Worm (Caenorhabditis elegans) whole organism, mixed stage, embryonic: Measurements from ENCODE around the gene rap-2.
"Not testable (repeated sequence)": the region's sequence is repeated elsewhere in the genome, so short reads cannot be mapped to it uniquely, and the experiment has no call there.

Source experiments
- M03D4.4 ChIP-seq: sonication (generic microtip); optimal IDR thresholded peaks from 2 replicates; lab custom pipeline; 2017; ENCODE audit warnings: mild to moderate bottlenecking, missing genetic modification characterization, missing compliant biosample characterization
- bed-3 ChIP-seq: fragments of 200-800 bp; sonication (Bioruptor generic); optimal IDR thresholded peaks from 3 replicates; lab custom pipeline; 2018; ENCODE audit warnings: mild to moderate bottlenecking, missing genetic modification characterization, moderate library complexity, missing compliant biosample characterization
- blmp-1 ChIP-seq: fragments of 150-350 bp; optimal IDR thresholded peaks from 2 replicates; lab custom pipeline; 2014; ENCODE audit warnings: missing biosample characterization, missing genetic modification characterization
- ceh-39 ChIP-seq: fragments of 150-350 bp; optimal IDR thresholded peaks from 2 replicates; lab custom pipeline; 2014; ENCODE audit warnings: missing biosample characterization, missing genetic modification characterization
- ceh-43 ChIP-seq: fragments of 200-800 bp; sonication (Bioruptor generic); optimal IDR thresholded peaks from 2 replicates; lab custom pipeline; 2018; ENCODE audit warnings: mild to moderate bottlenecking, missing genetic modification characterization, moderate library complexity, missing compliant biosample characterization
- ceh-83 ChIP-seq: fragments of 200-800 bp; sonication (Bioruptor generic); optimal IDR thresholded peaks from 2 replicates; lab custom pipeline; 2018; ENCODE audit warnings: mild to moderate bottlenecking, missing genetic modification characterization, missing compliant biosample characterization
- ces-1 ChIP-seq: fragments of 150-350 bp; optimal IDR thresholded peaks from 2 replicates; lab custom pipeline; 2014; ENCODE audit warnings: missing biosample characterization, missing genetic modification reagents, missing genetic modification characterization
- drap-1 ChIP-seq: fragments of 200-800 bp; sonication (Bioruptor generic); optimal IDR thresholded peaks from 3 replicates; lab custom pipeline; 2018; ENCODE audit warnings: mild to moderate bottlenecking, missing genetic modification characterization, missing compliant biosample characterization
- elt-1 ChIP-seq: sonication (generic microtip); optimal IDR thresholded peaks from 2 replicates; lab custom pipeline; 2017; ENCODE audit warnings: missing genetic modification characterization, mild to moderate bottlenecking, missing compliant biosample characterization, antibody characterized with exemption, moderate library complexity, borderline replicate concordance; ENCODE audit not compliant: insufficient read depth
- elt-3 ChIP-seq: fragments of 150-350 bp; optimal IDR thresholded peaks from 2 replicates; lab custom pipeline; 2014; ENCODE audit warnings: missing biosample characterization, missing genetic modification characterization
- flh-1 ChIP-seq: fragments of 200-800 bp; sonication (Bioruptor generic); optimal IDR thresholded peaks from 2 replicates; lab custom pipeline; 2018; ENCODE audit warnings: mild to moderate bottlenecking, missing genetic modification characterization, moderate library complexity, missing compliant biosample characterization
- ham-2 ChIP-seq: fragments of 200-800 bp; sonication (Bioruptor generic); optimal IDR thresholded peaks from 2 replicates; lab custom pipeline; 2018; ENCODE audit warnings: mild to moderate bottlenecking, missing genetic modification characterization, missing compliant biosample characterization
- hlh-1 ChIP-seq: fragments of 150-350 bp; optimal IDR thresholded peaks from 2 replicates; lab custom pipeline; 2014; ENCODE audit warnings: missing biosample characterization, missing genetic modification reagents, missing genetic modification characterization
- lin-13 ChIP-seq: fragments of 150-350 bp; optimal IDR thresholded peaks from 2 replicates; lab custom pipeline; 2014; ENCODE audit warnings: missing biosample characterization, missing genetic modification characterization
- lin-32 ChIP-seq: fragments of 200-800 bp; sonication (Bioruptor generic); optimal IDR thresholded peaks from 2 replicates; lab custom pipeline; 2018; ENCODE audit warnings: mild to moderate bottlenecking, missing genetic modification characterization, missing compliant biosample characterization
- lsy-2 ChIP-seq: fragments of 150-350 bp; optimal IDR thresholded peaks from 2 replicates; lab custom pipeline; 2014; ENCODE audit warnings: missing biosample characterization, missing genetic modification characterization
- mep-1 ChIP-seq: fragments of 150-350 bp; optimal IDR thresholded peaks from 2 replicates; lab custom pipeline; 2017; ENCODE audit warnings: missing biosample characterization, missing genetic modification reagents, missing genetic modification characterization, inconsistent platforms
- mls-2 ChIP-seq: sonication (generic microtip); optimal IDR thresholded peaks from 2 replicates; lab custom pipeline; 2016; ENCODE audit warnings: mild to moderate bottlenecking, missing genetic modification characterization, moderate library complexity, missing compliant biosample characterization
- nhr-12 ChIP-seq: fragments of 150-350 bp; optimal IDR thresholded peaks from 2 replicates; lab custom pipeline; 2014; ENCODE audit warnings: missing biosample characterization, missing genetic modification characterization
- nhr-2 ChIP-seq: fragments of 150-350 bp; optimal IDR thresholded peaks from 2 replicates; lab custom pipeline; 2014; ENCODE audit warnings: missing biosample characterization, missing genetic modification characterization
- nhr-237 ChIP-seq: fragments of 150-350 bp; optimal IDR thresholded peaks from 2 replicates; lab custom pipeline; 2014; ENCODE audit warnings: missing biosample characterization, missing genetic modification characterization
- nhr-28 ChIP-seq: fragments of 150-350 bp; optimal IDR thresholded peaks from 2 replicates; lab custom pipeline; 2014; ENCODE audit warnings: missing biosample characterization, missing genetic modification characterization
- nhr-76 ChIP-seq: sonication (generic microtip); optimal IDR thresholded peaks from 2 replicates; lab custom pipeline; 2017; ENCODE audit warnings: missing biosample characterization, missing genetic modification characterization
- pha-4 ChIP-seq: fragments of 150-350 bp; optimal IDR thresholded peaks from 2 replicates; lab custom pipeline; 2018; ENCODE audit warnings: missing biosample characterization, missing genetic modification reagents, missing genetic modification characterization
- sem-2 ChIP-seq: fragments of 200-800 bp; sonication (Bioruptor generic); optimal IDR thresholded peaks from 2 replicates; lab custom pipeline; 2018; ENCODE audit warnings: mild to moderate bottlenecking, missing genetic modification characterization, missing compliant biosample characterization
- sptf-1 ChIP-seq: sonication (generic microtip); optimal IDR thresholded peaks from 2 replicates; lab custom pipeline; 2017; ENCODE audit warnings: mild to moderate bottlenecking, missing genetic modification characterization, moderate library complexity, missing compliant biosample characterization
- unc-39 ChIP-seq: fragments of 150-350 bp; optimal IDR thresholded peaks from 2 replicates; lab custom pipeline; 2014; ENCODE audit warnings: missing biosample characterization, missing genetic modification characterization
- unc-62 ChIP-seq: fragments of 150-350 bp; optimal IDR thresholded peaks from 2 replicates; lab custom pipeline; 2014; ENCODE audit warnings: missing biosample characterization, missing genetic modification reagents, missing genetic modification characterization
- zip-8 ChIP-seq: fragments of 150-350 bp; optimal IDR thresholded peaks from 2 replicates; lab custom pipeline; 2014; ENCODE audit warnings: missing biosample characterization, missing genetic modification characterization

rap-2 gene

DNA sequence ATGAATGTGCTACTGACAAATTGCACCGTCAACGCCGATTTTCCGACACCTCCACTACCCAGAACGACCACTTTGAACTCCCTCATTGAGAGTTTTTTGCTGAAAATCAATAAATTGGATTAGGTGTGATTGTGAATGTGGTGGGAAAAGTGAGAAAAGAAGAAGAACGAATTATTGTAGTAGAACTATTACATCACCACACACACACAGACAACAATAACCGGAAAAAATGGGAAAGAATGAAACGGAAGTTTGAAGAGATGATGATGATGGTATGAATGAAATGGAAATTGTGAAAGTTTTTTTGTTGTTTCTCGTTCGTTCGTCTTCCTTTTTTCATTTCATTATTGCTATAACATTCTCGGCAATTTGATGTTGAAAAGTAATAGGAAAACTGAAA is at the start of gene rap-2:
TSS of gene rap-2 (minus strand) at position 101 of the 400 bp plus-strand sequence.
- TF ChIP-seq sptf-1 (tag; lab: Kevin White, UChicago), result no peak
- no peak for TF ChIP-seq elt-3 (tag; lab: Kevin White, UChicago)
- TF ChIP-seq ceh-83 (GFP tag; lab: Kevin White, UChicago), result no peak
- TF ChIP-seq sem-2 (GFP tag; lab: Kevin White, UChicago), result no peak
- TF ChIP-seq unc-62 (GFP tag; lab: Kevin White, UChicago), result no peak
- TF ChIP-seq M03D4.4, result no peak
- no peak for TF ChIP-seq drap-1 (GFP tag; lab: Kevin White, UChicago)
- no peak for TF ChIP-seq ceh-39
- TF ChIP-seq pha-4 (tag; lab: Kevin White, UChicago), result no peak
- TF ChIP-seq blmp-1 (tag; lab: Kevin White, UChicago), result no peak
- no peak for TF ChIP-seq elt-1 (tag; lab: Kevin White, UChicago)
- TF ChIP-seq, all 35 proteins: peak for 0

- TF ChIP-seq bed-3 (GFP tag; lab: Kevin White, UChicago), result no peak
- TF ChIP-seq nhr-28 (tag; lab: Kevin White, UChicago), result no peak
- no peak for TF ChIP-seq drap-1 (GFP tag; lab: Kevin White, UChicago)
- no peak for TF ChIP-seq flh-1 (GFP tag; lab: Kevin White, UChicago)
- no peak for TF ChIP-seq sptf-1 (tag; lab: Kevin White, UChicago)
Observed at ce11 chrV:15111660-15112059, 47.8 kb upstream of the rap-2 start, which contains the start of gene T01G5.7. T01G5.7 (plus strand) TSS chrV:15111960.

DNA sequence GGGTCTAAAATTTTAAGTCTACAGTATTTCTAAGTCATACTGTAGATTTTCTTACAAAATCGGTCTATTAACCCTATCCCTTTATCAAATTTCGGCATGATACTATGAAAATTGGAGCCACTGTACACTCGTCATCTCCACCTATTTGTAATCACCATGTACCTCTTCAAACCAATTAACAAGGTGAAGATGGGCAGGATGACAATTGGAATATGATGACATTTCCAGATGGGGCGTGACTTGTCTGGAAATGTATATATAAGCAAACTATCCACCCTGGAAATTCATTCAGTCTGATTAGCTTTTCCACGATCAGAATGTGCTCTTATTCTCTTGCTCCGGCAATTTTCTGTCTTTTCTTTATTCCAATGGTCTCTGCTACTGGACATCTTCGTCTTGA is 45.4 kb upstream of the rap-2 start, which contains the start of gene Y75B12A.2:
TSS of gene Y75B12A.2 (plus strand) at position 301 of the 400 bp plus-strand sequence.
- TF ChIP-seq unc-39 (tag; lab: Kevin White, UChicago), result no peak
- TF ChIP-seq elt-3 (tag; lab: Kevin White, UChicago), result no peak
- no peak for TF ChIP-seq nhr-28 (tag; lab: Kevin White, UChicago)
- no peak for TF ChIP-seq lsy-2 (tag; lab: Kevin White, UChicago)
- TF ChIP-seq flh-1 (GFP tag; lab: Kevin White, UChicago), result no peak
- TF ChIP-seq nhr-237 (tag; lab: Kevin White, UChicago), result no peak
- TF ChIP-seq mls-2 (tag; lab: Kevin White, UChicago), result no peak
- TF ChIP-seq nhr-76 (tag; lab: Kevin White, UChicago), result no peak
- TF ChIP-seq nhr-12 (tag; lab: Kevin White, UChicago), result no peak
- TF ChIP-seq ceh-83 (GFP tag; lab: Kevin White, UChicago), result no peak
- TF ChIP-seq elt-1 (tag; lab: Kevin White, UChicago), result no peak
- TF ChIP-seq ces-1 (GFP tag; lab: Kevin White, UChicago), result no peak
- no peak for TF ChIP-seq nhr-2
- TF ChIP-seq hlh-1 (tag; lab: Kevin White, UChicago), result no peak
- TF ChIP-seq bed-3 (GFP tag; lab: Kevin White, UChicago), result no peak
- no peak for TF ChIP-seq lin-32 (GFP tag; lab: Kevin White, UChicago)
- no peak for TF ChIP-seq zip-8 (tag; lab: Kevin White, UChicago)

DNA sequence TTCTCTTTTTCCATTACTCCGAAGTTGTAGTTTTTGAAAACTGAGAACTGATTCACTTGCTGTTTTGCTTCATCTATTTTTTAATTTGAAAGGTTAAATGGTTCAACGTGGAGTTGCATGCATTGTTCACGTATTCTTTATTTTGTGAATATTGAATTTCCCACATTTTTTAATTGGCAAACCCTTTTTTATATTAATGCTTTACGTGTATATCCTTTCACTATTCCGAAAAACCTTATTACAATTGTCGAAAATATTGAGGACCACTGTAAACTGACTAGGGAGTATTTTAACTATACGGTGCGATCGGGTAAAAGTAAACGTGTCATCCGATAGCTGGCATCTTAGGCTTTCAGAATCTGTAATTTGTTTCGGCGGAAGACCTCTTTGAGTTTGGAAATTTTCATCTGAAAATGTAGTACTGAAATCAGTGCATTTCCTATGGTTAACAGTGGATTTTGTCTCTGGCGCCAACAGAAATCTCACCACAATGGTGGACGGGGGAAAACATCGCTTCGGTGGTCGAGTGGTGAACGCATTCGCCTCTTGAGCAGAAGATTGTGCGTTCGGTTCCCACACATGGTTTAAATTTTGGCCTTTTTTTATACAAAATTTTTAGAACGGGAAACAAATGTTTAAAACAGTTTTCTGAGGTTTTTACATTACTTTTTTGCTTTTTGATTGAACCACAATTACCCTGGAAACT is 42.2 kb upstream of the rap-2 start, which contains the start of gene C01G10.14:
TSS of gene C01G10.14 (minus strand) at position 51 of the 706 bp plus-strand sequence.
- TF ChIP-seq unc-62 (GFP tag; lab: Kevin White, UChicago); mep-1; bed-3 (GFP tag; lab: Kevin White, UChicago): not testable (repeated sequence)

- no peak for TF ChIP-seq ceh-43 (GFP tag; lab: Kevin White, UChicago)
- peak; percentile 7 for TF ChIP-seq elt-1 (tag; lab: Kevin White, UChicago)
- TF ChIP-seq, all 35 proteins: peak for 1
Observed at ce11 chrV:15099447-15099846, 35.6 kb upstream of the rap-2 start, which contains the start of gene C01G10.1. C01G10.1 (plus strand) TSS chrV:15099747.

- TF ChIP-seq mls-2 (tag; lab: Kevin White, UChicago) (no peak), nhr-12 (tag; lab: Kevin White, UChicago) (no peak), ham-2 (GFP tag; lab: Kevin White, UChicago) (no peak), lin-13 (tag; lab: Kevin White, UChicago) (no peak)
Observed at ce11 chrV:15094749-15095148, 30.9 kb upstream of the rap-2 start, which contains the start of gene srx-78. srx-78 (plus strand) TSS chrV:15095049.
